Worm (Caenorhabditis elegans) whole organism, mixed stage, embryonic: ENCODE data around the gene C50C3.12.

Experiments
- M03D4.4 ChIP-seq: sonication (generic microtip); optimal IDR thresholded peaks from 2 replicates; lab custom pipeline; 2017; ENCODE audit warnings: mild to moderate bottlenecking, missing genetic modification characterization, missing compliant biosample characterization
- bed-3 ChIP-seq: fragments of 200-800 bp; sonication (Bioruptor generic); optimal IDR thresholded peaks from 3 replicates; lab custom pipeline; 2018; ENCODE audit warnings: mild to moderate bottlenecking, missing genetic modification characterization, moderate library complexity, missing compliant biosample characterization
- blmp-1 ChIP-seq: fragments of 150-350 bp; optimal IDR thresholded peaks from 2 replicates; lab custom pipeline; 2014; ENCODE audit warnings: missing biosample characterization, missing genetic modification characterization
- ceh-39 ChIP-seq: fragments of 150-350 bp; optimal IDR thresholded peaks from 2 replicates; lab custom pipeline; 2014; ENCODE audit warnings: missing biosample characterization, missing genetic modification characterization
- ceh-43 ChIP-seq: fragments of 200-800 bp; sonication (Bioruptor generic); optimal IDR thresholded peaks from 2 replicates; lab custom pipeline; 2018; ENCODE audit warnings: mild to moderate bottlenecking, missing genetic modification characterization, moderate library complexity, missing compliant biosample characterization
- ceh-83 ChIP-seq: fragments of 200-800 bp; sonication (Bioruptor generic); optimal IDR thresholded peaks from 2 replicates; lab custom pipeline; 2018; ENCODE audit warnings: mild to moderate bottlenecking, missing genetic modification characterization, missing compliant biosample characterization
- ces-1 ChIP-seq: fragments of 150-350 bp; optimal IDR thresholded peaks from 2 replicates; lab custom pipeline; 2014; ENCODE audit warnings: missing biosample characterization, missing genetic modification reagents, missing genetic modification characterization
- drap-1 ChIP-seq: fragments of 200-800 bp; sonication (Bioruptor generic); optimal IDR thresholded peaks from 3 replicates; lab custom pipeline; 2018; ENCODE audit warnings: mild to moderate bottlenecking, missing genetic modification characterization, missing compliant biosample characterization
- elt-1 ChIP-seq: sonication (generic microtip); optimal IDR thresholded peaks from 2 replicates; lab custom pipeline; 2017; ENCODE audit warnings: missing genetic modification characterization, mild to moderate bottlenecking, missing compliant biosample characterization, antibody characterized with exemption, moderate library complexity, borderline replicate concordance; ENCODE audit not compliant: insufficient read depth
- elt-3 ChIP-seq: fragments of 150-350 bp; optimal IDR thresholded peaks from 2 replicates; lab custom pipeline; 2014; ENCODE audit warnings: missing biosample characterization, missing genetic modification characterization
- flh-1 ChIP-seq: fragments of 200-800 bp; sonication (Bioruptor generic); optimal IDR thresholded peaks from 2 replicates; lab custom pipeline; 2018; ENCODE audit warnings: mild to moderate bottlenecking, missing genetic modification characterization, moderate library complexity, missing compliant biosample characterization
- ham-2 ChIP-seq: fragments of 200-800 bp; sonication (Bioruptor generic); optimal IDR thresholded peaks from 2 replicates; lab custom pipeline; 2018; ENCODE audit warnings: mild to moderate bottlenecking, missing genetic modification characterization, missing compliant biosample characterization
- hlh-1 ChIP-seq: fragments of 150-350 bp; optimal IDR thresholded peaks from 2 replicates; lab custom pipeline; 2014; ENCODE audit warnings: missing biosample characterization, missing genetic modification reagents, missing genetic modification characterization
- lin-13 ChIP-seq: fragments of 150-350 bp; optimal IDR thresholded peaks from 2 replicates; lab custom pipeline; 2014; ENCODE audit warnings: missing biosample characterization, missing genetic modification characterization
- lin-32 ChIP-seq: fragments of 200-800 bp; sonication (Bioruptor generic); optimal IDR thresholded peaks from 2 replicates; lab custom pipeline; 2018; ENCODE audit warnings: mild to moderate bottlenecking, missing genetic modification characterization, missing compliant biosample characterization
- lsy-2 ChIP-seq: fragments of 150-350 bp; optimal IDR thresholded peaks from 2 replicates; lab custom pipeline; 2014; ENCODE audit warnings: missing biosample characterization, missing genetic modification characterization
- mab-5 ChIP-seq: fragments of 150-350 bp; optimal IDR thresholded peaks from 2 replicates; lab custom pipeline; 2014; ENCODE audit warnings: missing biosample characterization, missing genetic modification characterization
- mep-1 ChIP-seq: fragments of 150-350 bp; optimal IDR thresholded peaks from 2 replicates; lab custom pipeline; 2017; ENCODE audit warnings: missing biosample characterization, missing genetic modification reagents, missing genetic modification characterization, inconsistent platforms
- mls-2 ChIP-seq: sonication (generic microtip); optimal IDR thresholded peaks from 2 replicates; lab custom pipeline; 2016; ENCODE audit warnings: mild to moderate bottlenecking, missing genetic modification characterization, moderate library complexity, missing compliant biosample characterization
- nhr-2 ChIP-seq: fragments of 150-350 bp; optimal IDR thresholded peaks from 2 replicates; lab custom pipeline; 2014; ENCODE audit warnings: missing biosample characterization, missing genetic modification characterization
- nhr-237 ChIP-seq: fragments of 150-350 bp; optimal IDR thresholded peaks from 2 replicates; lab custom pipeline; 2014; ENCODE audit warnings: missing biosample characterization, missing genetic modification characterization
- nhr-28 ChIP-seq: fragments of 150-350 bp; optimal IDR thresholded peaks from 2 replicates; lab custom pipeline; 2014; ENCODE audit warnings: missing biosample characterization, missing genetic modification characterization
- nhr-76 ChIP-seq: sonication (generic microtip); optimal IDR thresholded peaks from 2 replicates; lab custom pipeline; 2017; ENCODE audit warnings: missing biosample characterization, missing genetic modification characterization
- pha-4 ChIP-seq: fragments of 150-350 bp; optimal IDR thresholded peaks from 2 replicates; lab custom pipeline; 2018; ENCODE audit warnings: missing biosample characterization, missing genetic modification reagents, missing genetic modification characterization
- sem-2 ChIP-seq: fragments of 200-800 bp; sonication (Bioruptor generic); optimal IDR thresholded peaks from 2 replicates; lab custom pipeline; 2018; ENCODE audit warnings: mild to moderate bottlenecking, missing genetic modification characterization, missing compliant biosample characterization
- snpc-4 ChIP-seq: fragments of 150-350 bp; optimal IDR thresholded peaks from 2 replicates; lab custom pipeline; 2014; ENCODE audit warnings: missing biosample characterization, missing genetic modification characterization
- sptf-1 ChIP-seq: sonication (generic microtip); optimal IDR thresholded peaks from 2 replicates; lab custom pipeline; 2017; ENCODE audit warnings: mild to moderate bottlenecking, missing genetic modification characterization, moderate library complexity, missing compliant biosample characterization
- tbx-8 ChIP-seq: fragments of 200-800 bp; sonication (Bioruptor generic); optimal IDR thresholded peaks from 2 replicates; lab custom pipeline; 2018; ENCODE audit warnings: mild to moderate bottlenecking, missing genetic modification characterization, moderate library complexity, missing compliant biosample characterization
- unc-120 ChIP-seq: sonication (generic microtip); optimal IDR thresholded peaks from 2 replicates; lab custom pipeline; 2017; ENCODE audit warnings: missing genetic modification characterization, missing compliant biosample characterization; ENCODE audit not compliant: poor library complexity, severe bottlenecking
- unc-62 ChIP-seq: fragments of 150-350 bp; optimal IDR thresholded peaks from 2 replicates; lab custom pipeline; 2014; ENCODE audit warnings: missing biosample characterization, missing genetic modification reagents, missing genetic modification characterization
- ztf-11 ChIP-seq: fragments of 150-350 bp; optimal IDR thresholded peaks from 2 replicates; lab custom pipeline; 2014; ENCODE audit warnings: missing biosample characterization, missing genetic modification characterization

The C50C3.12 gene

DNA sequence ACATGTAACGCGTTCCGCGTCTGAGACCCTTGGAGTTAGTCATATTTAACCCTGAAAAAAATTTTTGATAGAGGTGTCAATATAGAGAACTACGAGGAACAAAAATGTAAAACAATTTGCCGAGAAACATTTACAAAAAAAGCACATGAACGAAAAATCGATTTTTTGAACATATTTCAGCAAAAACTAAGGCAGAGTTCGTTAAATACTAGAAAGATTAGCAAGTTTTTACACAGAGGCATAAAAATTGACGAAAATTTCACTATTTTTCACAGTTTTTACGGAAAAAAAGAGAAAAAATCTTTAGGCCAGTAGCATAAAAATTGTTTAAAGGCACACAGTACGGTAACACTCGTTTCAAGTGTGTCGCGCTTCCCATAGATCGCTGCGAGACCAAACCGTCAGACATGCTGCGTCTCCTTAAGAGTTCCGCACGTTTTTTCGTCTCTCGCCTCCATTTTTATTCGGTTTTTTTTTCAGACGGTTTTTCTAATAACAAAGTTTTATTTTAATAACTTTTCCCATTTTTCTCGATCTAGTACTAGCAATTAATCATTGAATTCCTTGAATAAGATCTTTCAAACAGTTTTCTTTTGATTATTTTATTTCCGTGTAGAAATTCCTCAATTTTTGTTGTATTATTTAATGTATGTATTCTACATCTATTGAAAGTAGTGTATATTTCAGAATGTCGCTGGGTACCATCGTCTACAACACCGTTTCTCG, 46.0 kb upstream of the C50C3.12 start, which contains the start of the genes rpl-21 and C14B9.10:
Gene rpl-21 (minus strand): TSS at position 51 of the 726 bp plus-strand sequence.
Gene C14B9.10 (plus strand): TSS at position 676 of the 726 bp plus-strand sequence.
- TF ChIP-seq flh-1 (GFP tag; lab: Kevin White, UChicago) (no peak), ceh-83 (no peak), ztf-11 (no peak), lin-13 (peak; percentile 76), nhr-76 (tag; lab: Kevin White, UChicago) (no peak), sem-2 (GFP tag; lab: Kevin White, UChicago) (no peak), lsy-2 (peak; percentile 98), ces-1 (peak; percentile 67), elt-3 (tag; lab: Kevin White, UChicago) (no peak), pha-4 (tag; lab: Kevin White, UChicago) (peak; percentile 83), nhr-237 (tag; lab: Kevin White, UChicago) (peak; percentile 80), drap-1 (GFP tag; lab: Kevin White, UChicago) (no peak), ceh-43 (GFP tag; lab: Kevin White, UChicago) (no peak), elt-1 (no peak), nhr-2 (tag; lab: Kevin White, UChicago) (no peak), unc-120 (tag; lab: Kevin White, UChicago) (no peak), ham-2 (GFP tag; lab: Kevin White, UChicago) (no peak), mep-1 (tag; lab: Kevin White, UChicago) (peak; percentile 91), M03D4.4 (no peak), snpc-4 (tag; lab: Kevin White, UChicago) (no peak), mls-2 (tag; lab: Kevin White, UChicago) (no peak), unc-62 (peak; percentile 22), lin-32 (GFP tag; lab: Kevin White, UChicago) (no peak), sptf-1 (tag; lab: Kevin White, UChicago) (no peak), mab-5 (tag; lab: Kevin White, UChicago) (no peak), ceh-39 (tag; lab: Kevin White, UChicago) (peak; percentile 65), hlh-1 (tag; lab: Kevin White, UChicago) (peak; percentile 25)

DNA sequence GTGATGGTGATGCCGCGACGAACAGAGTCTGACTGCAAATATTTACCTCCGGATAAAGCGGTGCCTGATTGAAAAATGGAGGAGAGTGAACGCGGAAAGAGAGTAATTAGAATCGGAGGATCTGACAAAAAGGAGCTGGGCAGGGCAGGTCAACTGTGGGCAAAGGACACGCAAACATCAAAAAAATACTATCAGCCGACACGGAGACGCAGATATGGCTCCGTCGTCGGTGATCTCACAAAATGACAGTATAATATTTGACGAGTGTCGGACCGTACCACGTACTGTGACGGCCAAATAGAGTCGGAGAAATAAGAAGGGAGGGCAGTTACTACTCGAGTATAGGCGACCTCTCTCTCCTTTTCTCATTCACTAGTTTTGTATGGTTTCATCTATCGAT, 43.9 kb upstream of the C50C3.12 start:
- TF ChIP-seq pha-4 (tag; lab: Kevin White, UChicago) (peak; percentile 37), nhr-2 (tag; lab: Kevin White, UChicago) (peak; percentile 78), elt-1 (no peak)

DNA sequence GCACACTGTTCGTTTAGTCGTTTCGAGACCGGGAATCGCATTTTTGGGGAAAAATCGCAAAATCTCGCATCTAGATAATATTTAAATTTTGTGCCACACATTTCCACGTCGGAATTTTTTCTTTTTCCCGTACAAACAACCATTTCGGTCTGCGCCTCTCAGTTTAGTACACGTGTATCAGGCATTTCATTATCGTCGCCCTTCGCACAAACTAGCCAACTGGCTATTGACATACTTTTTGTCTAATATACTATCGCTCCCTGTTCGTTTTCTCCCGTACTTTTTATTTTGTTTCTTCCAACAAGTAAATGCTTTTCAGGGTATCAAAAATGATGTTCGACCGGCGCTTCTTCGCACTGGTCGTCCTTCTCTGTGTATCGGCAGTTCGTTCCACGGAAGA, 43.0 kb upstream of the C50C3.12 start, which contains the start of gene C14B9.2:
Gene C14B9.2 (plus strand): TSS at position 320 of the 400 bp plus-strand sequence.
- TF ChIP-seq mls-2 (tag; lab: Kevin White, UChicago) (no peak), unc-120 (tag; lab: Kevin White, UChicago) (no peak), M03D4.4 (no peak), pha-4 (tag; lab: Kevin White, UChicago) (no peak), nhr-28 (tag; lab: Kevin White, UChicago) (no peak), mep-1 (tag; lab: Kevin White, UChicago) (no peak), tbx-8 (GFP tag; lab: Kevin White, UChicago) (no peak)
- TF ChIP-seq, all 35 proteins: peak for 0

DNA sequence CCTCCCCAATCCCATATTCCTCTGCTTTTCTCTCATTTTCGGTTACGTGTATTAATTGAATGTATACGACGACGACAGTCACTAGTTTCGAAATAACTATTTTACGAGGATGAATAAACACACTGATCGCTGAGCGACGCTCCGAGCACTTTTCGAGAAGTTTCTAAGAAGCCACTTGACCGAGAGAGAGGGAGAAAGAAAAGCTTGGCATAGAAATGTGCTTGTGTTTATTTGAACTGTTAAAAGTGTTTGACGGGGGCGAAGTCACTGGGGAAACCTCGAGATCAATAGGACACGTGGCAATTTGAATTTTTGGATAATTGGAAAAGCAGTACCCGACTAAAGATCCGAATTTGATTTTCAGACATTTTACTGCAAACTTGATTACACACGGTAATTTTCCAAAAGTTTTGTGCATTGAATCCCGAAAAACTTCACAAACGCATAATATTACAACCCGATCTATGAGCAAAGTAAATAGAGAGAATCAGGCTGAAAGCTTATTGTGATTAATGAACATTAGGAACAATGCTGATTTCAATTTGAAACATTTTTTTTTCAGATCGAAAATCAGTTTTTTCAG, 39.8 kb upstream of the C50C3.12 start:
- TF ChIP-seq flh-1 (GFP tag; lab: Kevin White, UChicago), result no peak
- TF ChIP-seq ces-1, result no peak
- TF ChIP-seq pha-4 (tag; lab: Kevin White, UChicago), result peak; percentile 68
- no peak for TF ChIP-seq blmp-1 (tag; lab: Kevin White, UChicago)
- no peak for TF ChIP-seq ceh-39 (tag; lab: Kevin White, UChicago)

DNA sequence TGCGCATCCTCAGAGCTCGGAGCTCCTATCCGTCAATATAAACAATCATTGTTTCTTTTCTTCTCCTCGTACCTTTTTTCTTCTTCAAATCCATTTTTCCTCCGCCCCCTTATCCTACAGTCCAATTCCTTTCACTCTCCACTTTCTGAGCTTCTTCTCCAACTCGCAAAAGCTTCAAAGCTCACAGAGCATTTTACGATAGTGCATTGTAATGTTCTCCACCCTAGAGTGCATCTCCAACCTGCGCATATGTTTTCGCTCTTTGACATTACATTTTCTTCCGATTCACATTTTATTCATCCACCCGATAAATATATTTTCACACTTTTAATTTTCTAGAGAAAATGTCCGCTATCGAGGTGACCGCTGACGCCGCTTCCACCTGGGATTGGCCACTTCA, 38.6 kb upstream of the C50C3.12 start, which contains the start of gene hsp-12.2:
Gene hsp-12.2 (plus strand): TSS at position 301 of the 400 bp plus-strand sequence.
- TF ChIP-seq drap-1 (GFP tag; lab: Kevin White, UChicago) (no peak), lsy-2 (no peak), bed-3 (GFP tag; lab: Kevin White, UChicago) (no peak), nhr-237 (tag; lab: Kevin White, UChicago) (peak; percentile 23), hlh-1 (tag; lab: Kevin White, UChicago) (peak; percentile 64)
